Fruit fly (Drosophila melanogaster) whole organism, wandering third instar larva: ENCODE measurements around the gene Uch-L5.

Source experiments
- Abd-B ChIP-seq: fragments of >200 bp; optimal IDR thresholded peaks from 2 replicates; lab custom pipeline; 2017; ENCODE audit warnings: missing biosample characterization, missing genetic modification characterization
- CG32264 ChIP-seq: fragments of 200-800 bp; sonication (Bioruptor generic); optimal IDR thresholded peaks from 2 replicates; lab custom pipeline; 2016; ENCODE audit warnings: missing biosample characterization, missing genetic modification characterization
- CG9705 ChIP-seq: fragments of 200-800 bp; sonication (Bioruptor generic); optimal IDR thresholded peaks from 2 replicates; lab custom pipeline; 2018; ENCODE audit warnings: missing biosample characterization, mild to moderate bottlenecking, missing genetic modification characterization
- CrebA ChIP-seq: fragments of 200-800 bp; sonication (Bioruptor generic); optimal IDR thresholded peaks from 2 replicates; lab custom pipeline; 2016; ENCODE audit warnings: missing biosample characterization, mild to moderate bottlenecking, missing genetic modification characterization, borderline replicate concordance
- Dfd ChIP-seq: fragments of >200 bp; optimal IDR thresholded peaks from 2 replicates; lab custom pipeline; 2017; ENCODE audit warnings: missing biosample characterization, missing genetic modification characterization
- Dif ChIP-seq: fragments of 200-275, 200-300 bp; sonication (Bioruptor generic); optimal IDR thresholded peaks from 2 replicates; lab custom pipeline; 2018; ENCODE audit warnings: missing biosample characterization, missing genetic modification characterization; ENCODE audit not compliant: partially characterized antibody
- GATAd ChIP-seq: sonication (Bioruptor generic); optimal IDR thresholded peaks from 2 replicates; lab custom pipeline; 2016; ENCODE audit warnings: missing biosample characterization, missing genetic modification characterization
- HLH106 ChIP-seq: fragments of 200-800 bp; optimal IDR thresholded peaks from 3 replicates; lab custom pipeline; 2019; ENCODE audit warnings: missing biosample characterization, mild to moderate bottlenecking, missing genetic modification characterization, moderate library complexity
- Hnf4 ChIP-seq: fragments of 200-800 bp; sonication (Bioruptor generic); optimal IDR thresholded peaks from 2 replicates; lab custom pipeline; 2016; ENCODE audit warnings: missing biosample characterization, mild to moderate bottlenecking, missing genetic modification characterization
- Hr78 ChIP-seq: fragments of >200 bp; optimal IDR thresholded peaks from 2 replicates; lab custom pipeline; 2017; ENCODE audit warnings: missing biosample characterization, missing genetic modification characterization
- Hr83 ChIP-seq: fragments of 200-300 bp; sonication (Bioruptor generic); optimal IDR thresholded peaks from 2 replicates; lab custom pipeline; 2016; ENCODE audit warnings: missing biosample characterization, mild to moderate bottlenecking, missing genetic modification characterization, moderate library complexity; ENCODE audit not compliant: poor library complexity, severe bottlenecking
- Jra ChIP-seq: sonication (Bioruptor generic); optimal IDR thresholded peaks from 2 replicates; lab custom pipeline; 2016; ENCODE audit warnings: missing biosample characterization, missing genetic modification characterization
- Mio ChIP-seq: sonication (Bioruptor generic); optimal IDR thresholded peaks from 2 replicates; lab custom pipeline; 2016; ENCODE audit warnings: missing biosample characterization, missing genetic modification characterization
- Myc ChIP-seq: fragments of >200 bp; optimal IDR thresholded peaks from 2 replicates; lab custom pipeline; 2017
- N ChIP-seq: fragments of >200 bp; optimal IDR thresholded peaks from 2 replicates; lab custom pipeline; 2018; ENCODE audit warnings: missing biosample characterization, missing external identifiers, missing genetic modification characterization
- OdsH ChIP-seq: fragments of 200-800 bp; sonication (Bioruptor generic); optimal IDR thresholded peaks from 2 replicates; lab custom pipeline; 2016; ENCODE audit warnings: missing biosample characterization, mild to moderate bottlenecking, missing genetic modification characterization
- Rel ChIP-seq, 2 experiments: fragments of 200-800 bp; sonication (Bioruptor generic) in 1 of 2; optimal IDR thresholded peaks; 2 replicates in 1 of 2; 3 replicates in 1 of 2; lab custom pipeline; 2016 to 2019; ENCODE audit warnings: mild to moderate bottlenecking in 2 of 2, missing biosample characterization in 2 of 2, missing genetic modification characterization in 2 of 2, moderate library complexity in 1 of 2
- Sp1 ChIP-seq: fragments of 200-800 bp; sonication (Bioruptor generic); optimal IDR thresholded peaks from 3 replicates; lab custom pipeline; 2019; ENCODE audit warnings: missing biosample characterization, mild to moderate bottlenecking, missing genetic modification characterization, moderate library complexity
- Vsx2 ChIP-seq: fragments of 200-300, 225-300 bp; sonication (Bioruptor generic); optimal IDR thresholded peaks from 2 replicates; lab custom pipeline; 2018; ENCODE audit warnings: missing biosample characterization, missing genetic modification characterization; ENCODE audit not compliant: partially characterized antibody
- br ChIP-seq: fragments of 200-800 bp; sonication (Bioruptor generic); optimal IDR thresholded peaks from 2 replicates; lab custom pipeline; 2016; ENCODE audit warnings: missing biosample characterization, missing genetic modification characterization
- brk ChIP-seq: fragments of 200-800 bp; sonication (Bioruptor generic); optimal IDR thresholded peaks from 2 replicates; lab custom pipeline; 2016; ENCODE audit warnings: missing biosample characterization, mild to moderate bottlenecking, missing genetic modification characterization
- dl ChIP-seq, 2 experiments: fragments of 175-275, 200-275 bp in 1 of 2; fragments of 200-275 bp in 1 of 2; sonication (Bioruptor generic); optimal IDR thresholded peaks; lab custom pipeline; 2018; ENCODE audit warnings: mild to moderate bottlenecking in 2 of 2, missing biosample characterization in 2 of 2, missing genetic modification characterization in 2 of 2, moderate library complexity in 2 of 2; ENCODE audit not compliant: partially characterized antibody in 2 of 2, insufficient read depth in 1 of 2
- dmrt93B ChIP-seq: fragments of 200-800 bp; sonication (Bioruptor generic); optimal IDR thresholded peaks from 2 replicates; lab custom pipeline; 2018; ENCODE audit warnings: missing biosample characterization, mild to moderate bottlenecking, missing genetic modification characterization
- dsf ChIP-seq: sonication (Bioruptor generic); optimal IDR thresholded peaks from 2 replicates; lab custom pipeline; 2016; ENCODE audit warnings: missing biosample characterization, missing genetic modification characterization, borderline replicate concordance
- ey ChIP-seq: fragments of 200-800 bp; sonication (Bioruptor generic); optimal IDR thresholded peaks from 2 replicates; lab custom pipeline; 2016; ENCODE audit warnings: missing biosample characterization, missing genetic modification characterization
- foxo ChIP-seq, 2 experiments: fragments of 200-800 bp; sonication (Bioruptor generic); optimal IDR thresholded peaks; 2 replicates in 1 of 2; 3 replicates in 1 of 2; lab custom pipeline; 2016 to 2017; ENCODE audit warnings: missing biosample characterization in 2 of 2, missing genetic modification characterization in 2 of 2
- fru ChIP-seq: fragments of 200-800 bp; sonication (Bioruptor generic); optimal IDR thresholded peaks from 3 replicates; lab custom pipeline; 2016; ENCODE audit warnings: missing biosample characterization, mild to moderate bottlenecking, missing genetic modification characterization
- h ChIP-seq: fragments of 200-800 bp; sonication (Bioruptor generic); optimal IDR thresholded peaks from 3 replicates; lab custom pipeline; 2016; ENCODE audit warnings: missing biosample characterization, mild to moderate bottlenecking, missing genetic modification characterization
- jim ChIP-seq: fragments of 175-275, 200-325 bp; sonication (Bioruptor generic); optimal IDR thresholded peaks from 2 replicates; lab custom pipeline; 2016; ENCODE audit warnings: missing biosample characterization, mild to moderate bottlenecking, missing genetic modification characterization
- lola ChIP-seq: fragments of >200 bp; optimal IDR thresholded peaks from 2 replicates; lab custom pipeline; 2017; ENCODE audit warnings: missing biosample characterization, missing genetic modification characterization
- pan ChIP-seq: fragments of >200 bp; optimal IDR thresholded peaks from 2 replicates; lab custom pipeline; 2017
- psq ChIP-seq: fragments of 200-800 bp; sonication (Bioruptor generic); optimal IDR thresholded peaks from 3 replicates; lab custom pipeline; 2017; ENCODE audit warnings: missing biosample characterization, mild to moderate bottlenecking, missing genetic modification characterization, moderate library complexity
- rgr ChIP-seq: fragments of 200-800 bp; sonication (Bioruptor generic); optimal IDR thresholded peaks from 3 replicates; lab custom pipeline; 2016; ENCODE audit warnings: missing biosample characterization, mild to moderate bottlenecking, missing genetic modification characterization
- sage ChIP-seq: fragments of 200-800 bp; sonication (Bioruptor generic); optimal IDR thresholded peaks from 2 replicates; lab custom pipeline; 2016; ENCODE audit warnings: missing biosample characterization, mild to moderate bottlenecking, missing genetic modification characterization
- sv ChIP-seq: fragments of 200-800 bp; sonication (Bioruptor generic); optimal IDR thresholded peaks from 3 replicates; lab custom pipeline; 2016; ENCODE audit warnings: missing biosample characterization, missing genetic modification characterization
- tai ChIP-seq: sonication (Bioruptor generic); optimal IDR thresholded peaks from 2 replicates; lab custom pipeline; 2016; ENCODE audit warnings: missing biosample characterization, missing genetic modification characterization
- usp ChIP-seq: fragments of >200 bp; optimal IDR thresholded peaks from 2 replicates; lab custom pipeline; 2017; ENCODE audit warnings: missing biosample characterization, missing genetic modification characterization
- woc ChIP-seq: sonication (Bioruptor generic); optimal IDR thresholded peaks from 2 replicates; lab custom pipeline; 2016; ENCODE audit warnings: missing biosample characterization, mild to moderate bottlenecking, missing genetic modification characterization

The Uch-L5 gene

dm6 chr3L:9508653-9509036 lies 31.9 kb upstream of the Uch-L5 start:
- TF ChIP-seq HLH106 (tag; lab: Kevin White, UChicago) (peak; percentile 58), rgr (GFP tag; lab: Kevin White, UChicago) (peak; percentile 31), psq (GFP tag; lab: Kevin White, UChicago) (peak; percentile 75), Hnf4 (peak; percentile 3), br (GFP tag; lab: Kevin White, UChicago) (peak; percentile 47), lola (GFP tag; lab: Kevin White, UChicago) (no peak), usp (GFP tag; lab: Kevin White, UChicago) (no peak), Dif (no peak), pan (lab: Kevin White, UChicago) (peak; percentile 46), Hr83 (GFP tag; lab: Kevin White, UChicago) (no peak), Dfd (GFP tag; lab: Kevin White, UChicago) (no peak), h (GFP tag; lab: Kevin White, UChicago) (peak; percentile 15), fru (GFP tag; lab: Kevin White, UChicago) (peak; percentile 77), dmrt93B (GFP tag; lab: Kevin White, UChicago) (no peak), foxo (GFP tag; optimal IDR thresholded peaks at IDR 0.05; lab: Kevin White, UChicago) (peak in 1 of 2 experiments; percentile 62), Myc (no peak), Rel (GFP tag; optimal IDR thresholded peaks at IDR 0.05; lab: Kevin White, UChicago) (no peak), Rel (tag; optimal IDR thresholded peaks at IDR 0.05; lab: Kevin White, UChicago) (peak; percentile 87), Sp1 (GFP tag; lab: Kevin White, UChicago) (peak; percentile 71), tai (GFP tag; lab: Kevin White, UChicago) (no peak), woc (GFP tag; lab: Kevin White, UChicago) (peak; percentile 57), OdsH (peak; percentile 16), N (GFP tag; lab: Kevin White, UChicago) (no peak)

dm6 chr3L:9506421-9506820 lies 29.7 kb upstream of the Uch-L5 start:
- TF ChIP-seq Hr83 (GFP tag; lab: Kevin White, UChicago) = no peak
- no peak for TF ChIP-seq woc (GFP tag; lab: Kevin White, UChicago)
- no peak for TF ChIP-seq lola (GFP tag; lab: Kevin White, UChicago)
- no peak for TF ChIP-seq Mio (GFP tag; lab: Kevin White, UChicago)
- TF ChIP-seq Dif = no peak
- TF ChIP-seq rgr (GFP tag; lab: Kevin White, UChicago) = no peak
- TF ChIP-seq OdsH = no peak
- no peak for TF ChIP-seq GATAd (GFP tag; lab: Kevin White, UChicago)
- TF ChIP-seq CG32264 (GFP tag; lab: Kevin White, UChicago) = no peak
- no peak for TF ChIP-seq pan (lab: Kevin White, UChicago)
- no peak for TF ChIP-seq dsf
- no peak for TF ChIP-seq Myc
- no peak for TF ChIP-seq N (GFP tag; lab: Kevin White, UChicago)
- TF ChIP-seq, all 38 proteins: peak for 0

dm6 chr3L:9505713-9506062 lies 28.9 kb upstream of the Uch-L5 start:
- TF ChIP-seq Abd-B (GFP tag; lab: Kevin White, UChicago) = no peak
- TF ChIP-seq dmrt93B (GFP tag; lab: Kevin White, UChicago) = no peak
- TF ChIP-seq Vsx2 = no peak
- no peak for TF ChIP-seq foxo (GFP tag; optimal IDR thresholded peaks at IDR 0.05; lab: Kevin White, UChicago)
- TF ChIP-seq Hr83 (GFP tag; lab: Kevin White, UChicago) = no peak

dm6 chr3L:9505007-9505712 lies 28.4 kb upstream of the Uch-L5 start, which contains the start of gene path:
TSS of gene path (minus strand) at chr3L:9505328.
- TF ChIP-seq Hr78 (no peak), fru (GFP tag; lab: Kevin White, UChicago) (peak; percentile 4), pan (lab: Kevin White, UChicago) (no peak), usp (GFP tag; lab: Kevin White, UChicago) (no peak), Sp1 (GFP tag; lab: Kevin White, UChicago) (peak; percentile 65), Dfd (GFP tag; lab: Kevin White, UChicago) (no peak), rgr (GFP tag; lab: Kevin White, UChicago) (peak; percentile 8), sage (no peak), brk (GFP tag; lab: Kevin White, UChicago) (no peak), h (GFP tag; lab: Kevin White, UChicago) (no peak), ey (GFP tag; lab: Kevin White, UChicago) (no peak), HLH106 (tag; lab: Kevin White, UChicago) (peak; percentile 58), foxo (GFP tag; optimal IDR thresholded peaks at IDR 0.05; lab: Kevin White, UChicago) (peak in 1 of 2 experiments; percentile 27), psq (GFP tag; lab: Kevin White, UChicago) (no peak), Abd-B (GFP tag; lab: Kevin White, UChicago) (no peak), Hnf4 (peak; percentile 39), N (GFP tag; lab: Kevin White, UChicago) (no peak), woc (GFP tag; lab: Kevin White, UChicago) (peak; percentile 35), sv (GFP tag; lab: Kevin White, UChicago) (no peak), jim (peak; percentile 37), Myc (peak; percentile 90), CrebA (GFP tag; lab: Kevin White, UChicago) (no peak), CG9705 (GFP tag; lab: Kevin White, UChicago) (no peak), Jra (GFP tag; lab: Kevin White, UChicago) (peak; percentile 14), dl (GFP tag; optimal IDR thresholded peaks at IDR 0.05; lab: Kevin White, UChicago; ENCODE audit: insufficient read depth in 1 of 2, partially characterized antibody in 2 of 2) (no peak), dsf (no peak), Rel (GFP tag; optimal IDR thresholded peaks at IDR 0.05; lab: Kevin White, UChicago) (no peak), Rel (tag; optimal IDR thresholded peaks at IDR 0.05; lab: Kevin White, UChicago) (peak; percentile 49), tai (GFP tag; lab: Kevin White, UChicago) (peak; percentile 42), OdsH (no peak), CG32264 (GFP tag; lab: Kevin White, UChicago) (no peak)
